Worm (Caenorhabditis elegans) whole organism, L2 larva: Measurements from ENCODE around the gene R02D5.9.

Source experiments
- C34F6.9 ChIP-seq: fragments of 150-350 bp; optimal IDR thresholded peaks from 2 replicates; lab custom pipeline; 2014; ENCODE audit warnings: missing biosample characterization, missing genetic modification characterization
- F13H6.1 ChIP-seq: sonication (generic microtip); optimal IDR thresholded peaks from 2 replicates; lab custom pipeline; 2016; ENCODE audit warnings: missing genetic modification characterization, missing compliant biosample characterization
- Y55F3AM.14 ChIP-seq: fragments of 200-800 bp; sonication (Bioruptor generic); optimal IDR thresholded peaks from 2 replicates; lab custom pipeline; 2018; ENCODE audit warnings: mild to moderate bottlenecking, missing genetic modification characterization, missing compliant biosample characterization
- ZK546.5 ChIP-seq: sonication (generic microtip); optimal IDR thresholded peaks from 2 replicates; lab custom pipeline; 2017; ENCODE audit warnings: missing biosample characterization, missing genetic modification characterization
- ama-1 ChIP-seq: fragments of 150-350 bp; optimal IDR thresholded peaks from 2 replicates; lab custom pipeline; 2018; ENCODE audit warnings: inconsistent platforms
- blmp-1 ChIP-seq: sonication (generic microtip); optimal IDR thresholded peaks from 2 replicates; lab custom pipeline; 2017; ENCODE audit warnings: missing genetic modification characterization, mild to moderate bottlenecking, missing compliant biosample characterization, antibody characterized with exemption, moderate library complexity; ENCODE audit not compliant: insufficient read depth
- ceh-82 ChIP-seq: fragments of 150-350 bp; optimal IDR thresholded peaks from 2 replicates; lab custom pipeline; 2014; ENCODE audit warnings: missing biosample characterization, missing genetic modification characterization
- crh-2 ChIP-seq: sonication (generic microtip); optimal IDR thresholded peaks from 2 replicates; lab custom pipeline; 2017; ENCODE audit warnings: missing biosample characterization, missing genetic modification characterization
- dmd-4 ChIP-seq: sonication (generic microtip); optimal IDR thresholded peaks from 2 replicates; lab custom pipeline; 2017; ENCODE audit warnings: missing biosample characterization, missing genetic modification characterization
- elt-1 ChIP-seq: fragments of 150-350 bp; optimal IDR thresholded peaks from 2 replicates; lab custom pipeline; 2014; ENCODE audit warnings: missing biosample characterization, missing genetic modification characterization
- elt-3 ChIP-seq: sonication (generic microtip); optimal IDR thresholded peaks from 2 replicates; lab custom pipeline; 2017; ENCODE audit warnings: missing biosample characterization, missing genetic modification characterization
- fos-1 ChIP-seq: fragments of 150-350 bp; optimal IDR thresholded peaks from 2 replicates; lab custom pipeline; 2014; ENCODE audit warnings: missing biosample characterization, missing genetic modification characterization
- gmeb-1 ChIP-seq: fragments of 150-350 bp; optimal IDR thresholded peaks from 2 replicates; lab custom pipeline; 2014; ENCODE audit warnings: missing biosample characterization, missing genetic modification characterization
- lin-13 ChIP-seq: fragments of 150-350 bp; optimal IDR thresholded peaks from 2 replicates; lab custom pipeline; 2014; ENCODE audit warnings: missing biosample characterization, missing genetic modification reagents, missing genetic modification characterization
- lin-39 ChIP-seq: fragments of 150-350 bp; optimal IDR thresholded peaks from 2 replicates; lab custom pipeline; 2014; ENCODE audit warnings: missing biosample characterization, missing genetic modification reagents, missing genetic modification characterization
- mab-5 ChIP-seq: fragments of 150-350 bp; optimal IDR thresholded peaks from 2 replicates; lab custom pipeline; 2014; ENCODE audit warnings: missing biosample characterization, missing genetic modification characterization
- mbf-1 ChIP-seq: sonication (generic microtip); optimal IDR thresholded peaks from 2 replicates; lab custom pipeline; 2017; ENCODE audit warnings: missing biosample characterization, missing genetic modification characterization
- mdl-1 ChIP-seq, 2 experiments: fragments of 150-350 bp in 1 of 2; sonication (generic microtip) in 1 of 2; optimal IDR thresholded peaks; 2 replicates each; lab custom pipeline; 2017; ENCODE audit warnings: missing biosample characterization in 2 of 2, missing genetic modification characterization in 2 of 2
- nhr-10 ChIP-seq: sonication (generic microtip); optimal IDR thresholded peaks from 2 replicates; lab custom pipeline; 2017; ENCODE audit warnings: missing biosample characterization, missing genetic modification characterization
- nhr-12 ChIP-seq: fragments of 150-350 bp; optimal IDR thresholded peaks from 2 replicates; lab custom pipeline; 2014; ENCODE audit warnings: missing biosample characterization, missing genetic modification characterization
- nhr-129 ChIP-seq: fragments of 150-350 bp; optimal IDR thresholded peaks from 2 replicates; lab custom pipeline; 2014; ENCODE audit warnings: missing biosample characterization, missing genetic modification characterization
- nhr-21 ChIP-seq: fragments of 150-350 bp; optimal IDR thresholded peaks from 2 replicates; lab custom pipeline; 2014; ENCODE audit warnings: missing biosample characterization, missing genetic modification characterization
- nhr-23 ChIP-seq: fragments of 150-350 bp; optimal IDR thresholded peaks from 2 replicates; lab custom pipeline; 2014; ENCODE audit warnings: missing biosample characterization, missing genetic modification reagents, missing genetic modification characterization
- nhr-25 ChIP-seq: fragments of 150-350 bp; sonication (generic microtip); optimal IDR thresholded peaks from 3 replicates; lab custom pipeline; 2014; ENCODE audit warnings: missing biosample characterization, missing genetic modification characterization
- nhr-6 ChIP-seq: fragments of 150-350 bp; optimal IDR thresholded peaks from 2 replicates; lab custom pipeline; 2014; ENCODE audit warnings: missing biosample characterization, missing genetic modification characterization
- peb-1 ChIP-seq: fragments of 150-350 bp; optimal IDR thresholded peaks from 2 replicates; lab custom pipeline; 2014; ENCODE audit warnings: missing biosample characterization, missing genetic modification characterization
- sem-4 ChIP-seq: fragments of 150-350 bp; optimal IDR thresholded peaks from 2 replicates; lab custom pipeline; 2014; ENCODE audit warnings: missing biosample characterization, missing genetic modification reagents, missing genetic modification characterization
- skn-1 ChIP-seq: sonication (generic microtip); optimal IDR thresholded peaks from 2 replicates; lab custom pipeline; 2017; ENCODE audit warnings: missing biosample characterization, missing genetic modification characterization
- sma-3 ChIP-seq: sonication (generic microtip); optimal IDR thresholded peaks from 2 replicates; lab custom pipeline; 2016; ENCODE audit warnings: missing genetic modification reagents, missing genetic modification characterization, missing compliant biosample characterization
- sma-9 ChIP-seq, 2 experiments: fragments of 150-350 bp in 1 of 2; sonication (generic microtip) in 1 of 2; optimal IDR thresholded peaks; 2 replicates each; lab custom pipeline; 2014 to 2016; ENCODE audit warnings: missing genetic modification characterization in 2 of 2, mild to moderate bottlenecking in 1 of 2, missing biosample characterization in 1 of 2, missing compliant biosample characterization in 1 of 2, missing genetic modification reagents in 1 of 2, moderate library complexity in 1 of 2
- snpc-4 ChIP-seq: fragments of 150-350 bp; optimal IDR thresholded peaks from 2 replicates; lab custom pipeline; 2014; ENCODE audit warnings: missing biosample characterization, missing genetic modification characterization
- unc-55 ChIP-seq: fragments of 150-350 bp; sonication (generic microtip); optimal IDR thresholded peaks from 3 replicates; lab custom pipeline; 2014; ENCODE audit warnings: missing biosample characterization, missing genetic modification reagents, missing genetic modification characterization
- unc-62 ChIP-seq: fragments of 150-350 bp; optimal IDR thresholded peaks from 2 replicates; lab custom pipeline; 2014; ENCODE audit warnings: missing biosample characterization, missing genetic modification reagents, missing genetic modification characterization
- zag-1 ChIP-seq: fragments of 150-350 bp; optimal IDR thresholded peaks from 2 replicates; lab custom pipeline; 2014; ENCODE audit warnings: missing biosample characterization, missing genetic modification characterization
- ztf-11 ChIP-seq: sonication (generic microtip); optimal IDR thresholded peaks from 2 replicates; lab custom pipeline; 2017; ENCODE audit warnings: missing biosample characterization, missing genetic modification characterization
- ztf-4 ChIP-seq: fragments of 150-350 bp; optimal IDR thresholded peaks from 2 replicates; lab custom pipeline; 2014; ENCODE audit warnings: missing biosample characterization, missing genetic modification characterization

The R02D5.9 gene

DNA sequence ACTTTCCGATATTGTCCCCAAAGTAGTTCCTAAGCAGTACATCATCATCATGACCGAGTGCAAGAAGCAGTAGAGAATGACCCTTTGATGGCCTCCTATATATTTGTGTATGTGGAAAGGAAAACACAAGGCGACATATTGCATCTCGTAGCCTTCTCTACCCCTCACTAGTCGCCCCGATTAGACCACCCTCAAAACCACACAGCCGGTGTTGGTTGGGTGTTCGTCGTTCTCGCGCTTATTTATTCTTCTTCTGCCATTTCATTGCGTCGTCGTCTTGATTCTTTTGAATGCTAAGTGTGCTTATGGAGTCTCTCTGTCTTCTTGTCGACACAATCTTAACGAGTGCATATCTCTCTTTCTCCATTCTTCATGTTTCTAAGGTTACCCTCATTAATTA lies 12.7 kb downstream of the R02D5.9 start:
- TF ChIP-seq mdl-1 (tag; optimal IDR thresholded peaks at IDR 0.05; lab: Kevin White, UChicago) (no peak), elt-1 (tag; lab: Kevin White, UChicago) (no peak), ztf-11 (tag; lab: Kevin White, UChicago) (no peak), lin-39 (tag; lab: Kevin White, UChicago) (no peak), nhr-6 (tag; lab: Kevin White, UChicago) (no peak), ama-1 (no peak), F13H6.1 (tag; lab: Kevin White, UChicago) (no peak), sma-9 (GFP tag; optimal IDR thresholded peaks at IDR 0.05; lab: Kevin White, UChicago) (no peak), sma-9 (tag; optimal IDR thresholded peaks at IDR 0.05; lab: Kevin White, UChicago) (no peak), blmp-1 (tag; lab: Kevin White, UChicago) (no peak), nhr-21 (tag; lab: Kevin White, UChicago) (no peak), nhr-12 (tag; lab: Kevin White, UChicago) (no peak), gmeb-1 (no peak), nhr-25 (tag; lab: Kevin White, UChicago) (no peak)

DNA sequence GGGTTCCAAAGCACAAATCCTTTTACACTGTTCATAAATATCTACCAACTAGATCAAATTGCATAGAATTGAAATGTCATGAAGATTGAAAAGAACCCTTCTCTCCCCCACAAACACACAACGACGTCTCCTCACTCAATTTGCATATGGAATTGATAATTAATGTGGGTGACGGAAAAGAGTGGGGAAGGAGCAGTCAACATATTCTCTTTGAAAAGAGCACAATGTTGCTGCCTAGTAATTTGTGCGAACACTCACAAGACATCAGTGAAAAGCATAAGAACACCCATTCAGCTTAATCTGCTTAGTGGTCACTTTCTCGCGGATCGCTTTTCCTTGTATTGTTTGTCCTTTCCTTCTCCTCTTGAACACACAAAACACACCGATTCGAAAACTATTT lies 14.5 kb downstream of the R02D5.9 start:
- no peak for TF ChIP-seq ztf-4 (tag; lab: Kevin White, UChicago)
- TF ChIP-seq elt-3: no peak
- TF ChIP-seq unc-62 (GFP tag; lab: Kevin White, UChicago): no peak
- TF ChIP-seq mab-5: no peak
- no peak for TF ChIP-seq C34F6.9
- no peak for TF ChIP-seq snpc-4 (tag; lab: Kevin White, UChicago)
- TF ChIP-seq skn-1: no peak
- no peak for TF ChIP-seq nhr-23 (tag; lab: Kevin White, UChicago)
- TF ChIP-seq nhr-129 (tag; lab: Kevin White, UChicago): no peak
- no peak for TF ChIP-seq mbf-1 (tag; lab: Kevin White, UChicago)
- no peak for TF ChIP-seq nhr-12 (tag; lab: Kevin White, UChicago)
- TF ChIP-seq fos-1 (tag; lab: Kevin White, UChicago): no peak
- TF ChIP-seq gmeb-1: no peak
- TF ChIP-seq peb-1 (tag; lab: Kevin White, UChicago): no peak
- TF ChIP-seq unc-55 (GFP tag; lab: Kevin White, UChicago): no peak

DNA sequence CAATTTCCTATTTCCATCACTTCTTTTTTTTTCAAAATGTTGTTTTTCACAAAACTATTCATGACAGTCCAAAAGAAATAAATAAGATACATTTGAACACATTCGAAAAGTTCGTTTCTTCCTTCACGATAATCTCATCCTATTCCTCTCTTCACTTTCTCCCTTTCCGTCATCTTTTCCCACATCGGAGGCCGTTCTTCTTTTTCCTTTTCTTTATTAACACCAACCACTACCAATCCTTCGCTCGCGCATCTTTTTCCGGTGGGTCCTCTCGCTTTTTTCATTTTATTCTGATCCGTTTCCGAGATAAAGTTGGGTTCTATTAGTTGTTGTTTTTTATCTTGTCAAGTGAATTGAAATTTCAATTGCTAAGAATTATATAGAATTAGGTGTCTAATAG lies 15.4 kb downstream of the R02D5.9 start:
- no peak for TF ChIP-seq zag-1 (tag; lab: Kevin White, UChicago)
- TF ChIP-seq blmp-1 (tag; lab: Kevin White, UChicago): peak; percentile 77
- no peak for TF ChIP-seq dmd-4
- peak; percentile 17 for TF ChIP-seq C34F6.9
- TF ChIP-seq sem-4 (tag; lab: Kevin White, UChicago): peak; percentile 21

DNA sequence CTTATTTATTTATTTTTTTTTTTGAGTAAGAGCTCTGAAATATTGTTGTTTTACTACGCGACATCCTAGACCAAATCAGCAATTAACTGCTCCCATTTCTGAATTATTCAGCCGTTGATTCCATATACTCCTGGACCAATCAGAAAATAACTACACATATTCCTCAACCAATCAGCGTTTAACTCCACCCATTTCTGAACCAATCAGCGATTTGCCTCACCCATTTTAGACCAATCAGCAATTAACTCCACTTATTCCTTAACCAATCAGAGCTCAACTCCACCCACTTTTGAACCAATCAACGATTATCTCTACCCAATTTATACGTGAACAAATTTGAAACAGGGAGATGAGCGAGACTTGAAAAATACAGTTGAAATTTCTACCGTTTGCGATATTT lies 17.3 kb downstream of the R02D5.9 start:
- TF ChIP-seq ama-1: no peak
- TF ChIP-seq crh-2 (tag; lab: Kevin White, UChicago): no peak
- TF ChIP-seq nhr-10 (tag; lab: Kevin White, UChicago): no peak
- TF ChIP-seq ceh-82 (tag; lab: Kevin White, UChicago): no peak
- TF ChIP-seq sma-3: no peak
- no peak for TF ChIP-seq ztf-11 (tag; lab: Kevin White, UChicago)

DNA sequence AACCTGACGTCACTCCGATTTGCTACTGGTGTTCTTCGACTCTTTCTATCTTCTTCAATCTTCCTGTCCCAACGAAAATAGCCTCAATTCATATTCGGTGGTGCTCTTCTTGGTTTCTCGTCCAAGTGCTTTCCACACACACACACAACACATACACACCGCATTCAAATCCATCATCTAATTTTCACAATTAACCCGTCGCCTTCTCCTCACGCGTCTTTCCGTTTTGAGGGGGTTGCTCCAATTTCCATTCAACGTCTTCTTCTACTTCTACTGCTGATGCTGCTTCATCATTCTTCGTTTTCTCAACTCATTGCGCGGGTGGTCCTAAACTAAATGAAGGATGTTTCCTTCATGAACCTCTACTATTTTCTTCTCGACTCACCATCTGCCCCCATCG lies 19.8 kb downstream of the R02D5.9 start:
- TF ChIP-seq nhr-12 (tag; lab: Kevin White, UChicago) (no peak), nhr-129 (tag; lab: Kevin White, UChicago) (no peak), F13H6.1 (tag; lab: Kevin White, UChicago) (no peak), ztf-11 (tag; lab: Kevin White, UChicago) (no peak), nhr-6 (tag; lab: Kevin White, UChicago) (no peak), Y55F3AM.14 (no peak), lin-13 (no peak), ZK546.5 (tag; lab: Kevin White, UChicago) (no peak), mab-5 (no peak), fos-1 (tag; lab: Kevin White, UChicago) (no peak), nhr-25 (tag; lab: Kevin White, UChicago) (no peak), nhr-23 (tag; lab: Kevin White, UChicago) (no peak), lin-39 (tag; lab: Kevin White, UChicago) (no peak), elt-3 (no peak), sma-9 (GFP tag; optimal IDR thresholded peaks at IDR 0.05; lab: Kevin White, UChicago) (no peak), sma-9 (tag; optimal IDR thresholded peaks at IDR 0.05; lab: Kevin White, UChicago) (no peak), unc-55 (GFP tag; lab: Kevin White, UChicago) (no peak)
- TF ChIP-seq, all 48 proteins: peak for 0
